Worm (Caenorhabditis elegans) whole organism, L3 larva: ENCODE data around the gene shk-1.

Source experiments
- ZK546.5 ChIP-seq: sonication (generic microtip); optimal IDR thresholded peaks from 2 replicates; lab custom pipeline; 2017; ENCODE audit warnings: missing biosample characterization, missing genetic modification characterization
- ama-1 ChIP-seq: fragments of 150-350 bp; optimal IDR thresholded peaks from 2 replicates; lab custom pipeline; 2018
- ceh-28 ChIP-seq: fragments of 150-350 bp; optimal IDR thresholded peaks from 2 replicates; lab custom pipeline; 2014; ENCODE audit warnings: missing biosample characterization, missing genetic modification reagents, missing genetic modification characterization
- daf-12 ChIP-seq: fragments of 150-350 bp; optimal IDR thresholded peaks from 2 replicates; lab custom pipeline; 2014; ENCODE audit warnings: missing biosample characterization, missing genetic modification reagents, missing genetic modification characterization
- elt-1 ChIP-seq: fragments of 150-350 bp; optimal IDR thresholded peaks from 2 replicates; lab custom pipeline; 2014; ENCODE audit warnings: missing biosample characterization, missing genetic modification characterization
- mdl-1 ChIP-seq: fragments of 150-350 bp; optimal IDR thresholded peaks from 2 replicates; lab custom pipeline; 2014; ENCODE audit warnings: missing biosample characterization, missing genetic modification characterization
- nhr-12 ChIP-seq: fragments of 150-350 bp; optimal IDR thresholded peaks from 2 replicates; lab custom pipeline; 2014; ENCODE audit warnings: missing biosample characterization, missing genetic modification characterization
- nhr-23 ChIP-seq: fragments of 150-350 bp; optimal IDR thresholded peaks from 2 replicates; lab custom pipeline; 2014; ENCODE audit warnings: missing biosample characterization, missing genetic modification reagents, missing genetic modification characterization
- nhr-28 ChIP-seq: fragments of 150-350 bp; optimal IDR thresholded peaks from 2 replicates; lab custom pipeline; 2014; ENCODE audit warnings: missing biosample characterization, missing genetic modification characterization
- pha-4 ChIP-seq: fragments of 150-350 bp; optimal IDR thresholded peaks from 2 replicates; lab custom pipeline; 2014; ENCODE audit warnings: missing biosample characterization, missing genetic modification reagents, missing genetic modification characterization
- snpc-4 ChIP-seq: fragments of 150-350 bp; optimal IDR thresholded peaks from 2 replicates; lab custom pipeline; 2014; ENCODE audit warnings: missing biosample characterization, missing genetic modification characterization
- ztf-11 ChIP-seq: fragments of 150-350 bp; optimal IDR thresholded peaks from 2 replicates; lab custom pipeline; 2014; ENCODE audit warnings: missing biosample characterization, missing genetic modification characterization
- ztf-4 ChIP-seq: fragments of 150-350 bp; optimal IDR thresholded peaks from 2 replicates; lab custom pipeline; 2014; ENCODE audit warnings: missing biosample characterization, missing genetic modification characterization

- TF ChIP-seq mdl-1 = no peak
- no peak for TF ChIP-seq ama-1 (lab: Kevin White, UChicago)
- TF ChIP-seq elt-1 (tag; lab: Kevin White, UChicago) = no peak
- no peak for TF ChIP-seq nhr-23
- TF ChIP-seq ceh-28 = no peak
- no peak for TF ChIP-seq ztf-11 (tag; lab: Kevin White, UChicago)
- TF ChIP-seq nhr-12 (tag; lab: Kevin White, UChicago) = no peak
- TF ChIP-seq ztf-4 (tag; lab: Kevin White, UChicago) = no peak
- TF ChIP-seq snpc-4 (tag; lab: Kevin White, UChicago) = no peak
- TF ChIP-seq nhr-28 (tag; lab: Kevin White, UChicago) = no peak
- TF ChIP-seq pha-4 (tag; lab: Kevin White, UChicago) = no peak
- TF ChIP-seq daf-12 = no peak
- no peak for TF ChIP-seq ZK546.5 (tag; lab: Kevin White, UChicago)
Measured at ce11 chrII:9807519-9807972, 49.5 kb downstream of the shk-1 start, which contains the start of gene cyp-13A8.
